Worm (Caenorhabditis elegans): ENCODE data around the gene pgam-5.

Gene pgam-5

DNA sequence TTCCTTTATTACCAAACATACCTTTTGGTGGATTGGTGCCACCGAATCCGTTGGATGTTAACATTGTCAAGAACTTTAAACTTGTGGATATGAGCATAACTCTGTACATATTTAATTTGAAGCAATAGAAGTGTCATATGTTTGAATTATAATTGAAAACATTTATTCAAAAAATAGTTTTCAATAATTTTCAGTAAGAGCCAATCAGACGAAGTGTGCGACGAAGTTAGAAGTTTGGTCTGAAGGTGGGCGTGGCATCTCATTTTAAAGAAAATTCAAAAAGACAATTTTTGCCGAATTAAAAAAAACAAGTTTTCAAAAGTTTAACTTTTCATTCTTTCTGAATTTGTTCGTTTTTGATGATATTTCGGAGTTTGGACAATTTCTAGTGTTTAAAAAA, 3.7 kb downstream of the pgam-5 start, which contains the start of gene syd-1:
TSS of gene syd-1 (minus strand) at position 101 of the 400 bp plus-strand sequence.
- TF ChIP-seq tra-4 (tag; optimal IDR thresholded peaks at IDR 0.05) (no peak), hmbx-1 (tag; optimal IDR thresholded peaks at IDR 0.05) (no peak), scrt-1 (GFP tag; IDR thresholded peaks at IDR 0.05) (no peak), ceh-13 (GFP tag; optimal IDR thresholded peaks at IDR 0.05) (no peak), hnd-1 (tag; optimal IDR thresholded peaks at IDR 0.05) (no peak), B0310.2 (tag; optimal IDR thresholded peaks at IDR 0.05) (no peak), ceh-36 (tag; optimal IDR thresholded peaks at IDR 0.05) (no peak), tbx-37 (GFP tag; conservative IDR thresholded peaks at IDR 0.05) (no peak), flt-1 (GFP tag; IDR thresholded peaks at IDR 0.05) (no peak), F13C5.2 (tag; optimal IDR thresholded peaks at IDR 0.05) (no peak), ets-7 (tag; optimal IDR thresholded peaks at IDR 0.05) (no peak), pes-1 (GFP tag; IDR thresholded peaks at IDR 0.05) (no peak), tbx-11 (GFP tag; IDR thresholded peaks at IDR 0.05) (no peak), ama-1 (optimal IDR thresholded peaks at IDR 0.05) (no peak), sea-1 (GFP tag; conservative IDR thresholded peaks at IDR 0.05) (no peak), aly-1 (tag; optimal IDR thresholded peaks at IDR 0.05) (no peak), hmg-4 (GFP tag; optimal IDR thresholded peaks at IDR 0.05) (no peak)

DNA sequence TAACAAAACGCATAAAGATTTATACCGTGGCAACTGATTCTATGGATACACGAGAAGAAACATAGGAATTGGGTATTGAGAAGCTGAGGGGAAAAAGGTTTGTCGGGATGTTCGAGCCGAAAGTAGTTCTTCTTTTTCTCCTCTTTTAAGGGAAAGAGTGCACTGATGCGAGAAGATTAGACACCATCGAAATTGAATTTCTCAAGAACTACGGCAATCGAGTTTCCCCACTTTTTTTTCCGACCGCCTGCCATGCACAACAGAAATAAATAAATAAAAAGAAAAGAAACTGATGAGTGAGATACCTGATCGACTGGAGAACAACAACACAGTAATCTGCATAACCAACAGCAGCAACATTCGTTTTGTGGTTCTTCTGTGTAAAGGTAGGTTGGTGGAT, 4.3 kb downstream of the pgam-5 start:
- no peak for TF ChIP-seq scrt-1 (GFP tag; IDR thresholded peaks at IDR 0.05)
- TF ChIP-seq ama-1 (optimal IDR thresholded peaks at IDR 0.05), result no peak
- TF ChIP-seq tbx-11 (GFP tag; IDR thresholded peaks at IDR 0.05), result no peak
- no peak for TF ChIP-seq sea-1 (GFP tag; conservative IDR thresholded peaks at IDR 0.05)
- TF ChIP-seq F13C5.2 (tag; optimal IDR thresholded peaks at IDR 0.05), result no peak
- TF ChIP-seq ets-7 (tag; optimal IDR thresholded peaks at IDR 0.05), result no peak
- no peak for TF ChIP-seq flt-1 (GFP tag; IDR thresholded peaks at IDR 0.05)
- TF ChIP-seq hnd-1 (tag; optimal IDR thresholded peaks at IDR 0.05), result no peak
- TF ChIP-seq B0310.2 (tag; optimal IDR thresholded peaks at IDR 0.05), result no peak
- no peak for TF ChIP-seq pes-1 (GFP tag; IDR thresholded peaks at IDR 0.05)
- no peak for TF ChIP-seq tra-4 (tag; optimal IDR thresholded peaks at IDR 0.05)

DNA sequence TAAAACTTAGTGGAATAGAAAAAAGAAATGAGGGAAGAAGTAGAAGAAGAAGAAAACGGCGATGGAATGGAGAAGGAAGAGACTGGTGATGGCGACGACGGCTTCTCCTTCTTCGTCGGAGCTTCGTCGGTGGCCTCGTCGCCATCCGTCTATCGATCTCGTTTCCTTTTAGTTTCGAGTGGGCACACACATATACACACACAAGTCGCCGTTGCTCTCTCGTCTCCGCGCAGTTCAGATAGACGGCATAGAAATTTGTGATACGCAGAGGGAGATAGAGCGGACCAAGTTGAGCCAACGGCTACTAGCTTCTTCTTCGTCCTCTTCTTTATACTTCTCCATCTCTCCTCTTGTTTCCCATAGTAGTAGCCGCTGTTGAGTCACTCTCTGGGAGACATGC, 5.3 kb downstream of the pgam-5 start:
- TF ChIP-seq hmg-4 (GFP tag; optimal IDR thresholded peaks at IDR 0.05), result peak; percentile 26
- TF ChIP-seq aly-1 (tag; optimal IDR thresholded peaks at IDR 0.05), result no peak
- 0 out of 2 replicates have a peak, but pooled peaks have one; percentile 28 for TF ChIP-seq scrt-1 (GFP tag; IDR thresholded peaks at IDR 0.05)
- TF ChIP-seq ceh-36 (tag; optimal IDR thresholded peaks at IDR 0.05), result no peak

DNA sequence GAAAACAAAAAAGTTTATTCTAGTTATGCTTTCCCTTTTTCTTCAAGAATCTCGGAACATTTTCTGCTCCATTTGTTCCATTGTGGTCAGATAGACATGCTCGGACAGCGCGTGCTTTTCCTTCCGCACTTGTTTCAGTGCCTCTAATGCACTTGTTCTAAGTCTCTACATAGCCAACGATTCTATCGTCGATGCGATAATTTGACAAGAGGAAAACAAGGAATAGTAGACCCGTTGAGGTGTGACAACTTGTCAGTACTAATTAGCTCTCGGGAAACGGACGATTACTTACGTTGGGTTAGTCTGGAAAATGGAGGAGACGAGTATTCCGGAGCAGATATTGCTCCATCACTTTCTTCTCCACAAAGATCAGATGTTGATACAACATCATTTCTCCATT, 10.3 kb downstream of the pgam-5 start:
- TF ChIP-seq ceh-13 (GFP tag; optimal IDR thresholded peaks at IDR 0.05) (no peak), tbx-11 (GFP tag; IDR thresholded peaks at IDR 0.05) (no peak), sea-1 (GFP tag; conservative IDR thresholded peaks at IDR 0.05) (no peak), hmbx-1 (tag; optimal IDR thresholded peaks at IDR 0.05) (no peak), ceh-36 (tag; optimal IDR thresholded peaks at IDR 0.05) (no peak), scrt-1 (GFP tag; IDR thresholded peaks at IDR 0.05) (no peak), pes-1 (GFP tag; IDR thresholded peaks at IDR 0.05) (no peak), tbx-37 (GFP tag; conservative IDR thresholded peaks at IDR 0.05) (no peak), hmg-4 (GFP tag; optimal IDR thresholded peaks at IDR 0.05) (no peak), B0310.2 (tag; optimal IDR thresholded peaks at IDR 0.05) (no peak), hnd-1 (tag; optimal IDR thresholded peaks at IDR 0.05) (no peak), aly-1 (tag; optimal IDR thresholded peaks at IDR 0.05) (no peak), flt-1 (GFP tag; IDR thresholded peaks at IDR 0.05) (no peak), ets-7 (tag; optimal IDR thresholded peaks at IDR 0.05) (no peak), F13C5.2 (tag; optimal IDR thresholded peaks at IDR 0.05) (no peak), ama-1 (optimal IDR thresholded peaks at IDR 0.05) (no peak)

DNA sequence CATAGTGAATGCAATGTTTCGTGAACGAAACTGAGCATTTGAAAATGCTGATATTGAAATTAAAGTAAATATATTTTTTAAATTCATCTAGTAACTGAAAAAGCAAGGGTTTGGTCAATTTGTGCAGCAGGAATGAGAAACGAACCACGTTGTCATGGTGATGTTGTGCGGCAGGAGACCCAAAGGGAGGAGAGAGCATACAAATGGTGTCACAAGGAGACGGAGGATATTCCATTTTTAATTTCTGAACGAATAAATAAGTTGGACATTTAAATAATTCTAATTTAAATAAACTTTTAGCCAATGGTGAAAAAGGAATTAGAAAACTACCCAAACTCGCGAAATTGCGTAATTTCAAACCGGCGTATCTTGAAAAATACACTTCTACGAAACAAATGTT, 15.0 kb downstream of the pgam-5 start, which contains the start of gene mks-3:
TSS of gene mks-3 (minus strand) at position 101 of the 400 bp plus-strand sequence.
- TF ChIP-seq B0310.2 (tag; optimal IDR thresholded peaks at IDR 0.05) (no peak), pes-1 (GFP tag; IDR thresholded peaks at IDR 0.05) (no peak), hnd-1 (tag; optimal IDR thresholded peaks at IDR 0.05) (no peak), ceh-13 (GFP tag; optimal IDR thresholded peaks at IDR 0.05) (no peak), F13C5.2 (tag; optimal IDR thresholded peaks at IDR 0.05) (no peak), hmg-4 (GFP tag; optimal IDR thresholded peaks at IDR 0.05) (no peak), scrt-1 (GFP tag; IDR thresholded peaks at IDR 0.05) (no peak), tbx-11 (GFP tag; IDR thresholded peaks at IDR 0.05) (no peak), ama-1 (optimal IDR thresholded peaks at IDR 0.05) (no peak), ceh-36 (tag; optimal IDR thresholded peaks at IDR 0.05) (no peak), tra-4 (tag; optimal IDR thresholded peaks at IDR 0.05) (no peak), flt-1 (GFP tag; IDR thresholded peaks at IDR 0.05) (no peak), tbx-37 (GFP tag; conservative IDR thresholded peaks at IDR 0.05) (no peak), aly-1 (tag; optimal IDR thresholded peaks at IDR 0.05) (no peak), ets-7 (tag; optimal IDR thresholded peaks at IDR 0.05) (no peak), sea-1 (GFP tag; conservative IDR thresholded peaks at IDR 0.05) (no peak), hmbx-1 (tag; optimal IDR thresholded peaks at IDR 0.05) (no peak)

DNA sequence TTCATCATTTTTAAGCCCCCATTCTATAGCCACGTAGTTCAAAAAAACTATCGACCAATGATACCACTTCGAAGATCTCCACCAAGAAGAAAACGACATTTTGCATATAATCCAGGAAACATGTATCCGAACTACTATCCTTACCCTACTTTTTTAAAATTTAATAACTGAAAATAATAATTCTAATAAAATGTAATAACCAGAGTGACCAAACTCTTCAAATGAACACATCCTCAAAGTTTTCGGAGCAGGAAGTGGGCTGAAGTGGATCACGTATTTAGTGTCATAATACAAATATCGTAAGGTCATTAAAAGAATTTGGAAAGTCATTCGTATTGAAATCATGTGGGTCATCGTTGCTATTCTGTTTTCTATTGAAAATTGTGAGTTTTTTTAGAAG, 21.1 kb downstream of the pgam-5 start, which contains the start of gene F35D2.6:
TSS of gene F35D2.6 (plus strand) at position 301 of the 400 bp plus-strand sequence.
- TF ChIP-seq tra-4 (tag; optimal IDR thresholded peaks at IDR 0.05) (no peak), F13C5.2 (tag; optimal IDR thresholded peaks at IDR 0.05) (no peak), hnd-1 (tag; optimal IDR thresholded peaks at IDR 0.05) (no peak), pes-1 (GFP tag; IDR thresholded peaks at IDR 0.05) (no peak), ceh-13 (GFP tag; optimal IDR thresholded peaks at IDR 0.05) (no peak)

DNA sequence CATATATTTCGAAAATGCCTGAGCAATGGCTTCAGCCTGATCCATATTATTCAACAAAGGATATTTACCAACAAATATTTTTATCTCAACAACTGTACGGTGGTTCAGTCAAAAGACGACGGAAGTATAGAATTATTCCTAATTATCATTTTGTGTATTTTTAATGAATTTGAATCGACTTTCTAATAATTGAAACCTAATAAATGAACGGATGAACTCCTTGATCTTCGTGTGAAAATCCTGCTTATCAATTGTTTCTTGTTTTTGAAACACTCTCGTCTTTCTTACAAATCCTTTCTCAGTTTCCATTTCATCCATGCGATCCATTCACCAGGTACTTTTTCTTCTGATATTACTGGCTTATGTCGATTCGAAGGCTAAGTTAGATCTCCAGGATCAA, 22.9 kb downstream of the pgam-5 start, which contains the start of gene F35D2.1:
TSS of gene F35D2.1 (plus strand) at position 301 of the 400 bp plus-strand sequence.
- no peak for TF ChIP-seq pes-1 (GFP tag; IDR thresholded peaks at IDR 0.05)
- no peak for TF ChIP-seq flt-1 (GFP tag; IDR thresholded peaks at IDR 0.05)
- TF ChIP-seq B0310.2 (tag; optimal IDR thresholded peaks at IDR 0.05), result no peak
- no peak for TF ChIP-seq ets-7 (tag; optimal IDR thresholded peaks at IDR 0.05)
- TF ChIP-seq sea-1 (GFP tag; conservative IDR thresholded peaks at IDR 0.05), result no peak
- no peak for TF ChIP-seq tbx-37 (GFP tag; conservative IDR thresholded peaks at IDR 0.05)
- no peak for TF ChIP-seq hnd-1 (tag; optimal IDR thresholded peaks at IDR 0.05)

DNA sequence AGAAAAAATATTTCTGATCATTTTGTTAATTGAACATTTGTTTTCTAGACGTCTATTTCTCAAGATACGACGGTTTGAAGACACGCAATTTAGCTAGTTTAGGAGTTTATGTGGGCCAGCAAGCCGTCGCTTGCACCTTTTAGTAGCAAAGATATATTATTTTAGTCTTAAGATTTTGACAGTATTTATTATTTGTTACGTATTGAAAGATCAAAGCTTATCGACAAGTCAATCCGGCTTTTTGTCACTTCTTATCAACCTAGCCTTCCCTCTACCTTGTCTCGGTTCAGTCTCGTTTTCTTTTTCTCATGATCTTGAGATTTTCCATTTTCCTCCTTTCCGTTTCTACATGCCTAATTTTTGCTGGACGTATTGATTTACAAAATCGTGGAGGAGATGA, 24.4 kb downstream of the pgam-5 start, which contains the start of gene F35D2.2:
TSS of gene F35D2.2 (plus strand) at position 301 of the 400 bp plus-strand sequence.
- no peak for TF ChIP-seq ceh-36 (tag; optimal IDR thresholded peaks at IDR 0.05)
- TF ChIP-seq hmg-4 (GFP tag; optimal IDR thresholded peaks at IDR 0.05), result no peak
- no peak for TF ChIP-seq ceh-13 (GFP tag; optimal IDR thresholded peaks at IDR 0.05)
- no peak for TF ChIP-seq hmbx-1 (tag; optimal IDR thresholded peaks at IDR 0.05)
- TF ChIP-seq ets-7 (tag; optimal IDR thresholded peaks at IDR 0.05), result no peak
- TF ChIP-seq F13C5.2 (tag; optimal IDR thresholded peaks at IDR 0.05), result no peak
- TF ChIP-seq aly-1 (tag; optimal IDR thresholded peaks at IDR 0.05), result no peak
- no peak for TF ChIP-seq flt-1 (GFP tag; IDR thresholded peaks at IDR 0.05)
